Fruit fly (Drosophila melanogaster) whole organism, embryonic: Measurements from ENCODE around the gene Apt1.

Experiments
- CG31388 ChIP-seq: fragments of 200-800 bp; sonication (Bioruptor generic); optimal IDR thresholded peaks from 2 replicates; lab custom pipeline; 2016; ENCODE audit warnings: missing biosample characterization, missing genetic modification characterization
- ara ChIP-seq: fragments of 200-800 bp; sonication (Bioruptor generic); IDR thresholded peaks from 2 replicates; pipeline ENCODE4 v1.3.6; 2022; ENCODE audit warnings: missing biosample characterization, missing genetic modification characterization
- nmo ChIP-seq: fragments of 200-800 bp; sonication (Bioruptor generic); optimal IDR thresholded peaks from 2 replicates; lab custom pipeline; 2018; ENCODE audit warnings: missing biosample characterization, mild to moderate bottlenecking, missing genetic modification characterization, moderate library complexity

DNA sequence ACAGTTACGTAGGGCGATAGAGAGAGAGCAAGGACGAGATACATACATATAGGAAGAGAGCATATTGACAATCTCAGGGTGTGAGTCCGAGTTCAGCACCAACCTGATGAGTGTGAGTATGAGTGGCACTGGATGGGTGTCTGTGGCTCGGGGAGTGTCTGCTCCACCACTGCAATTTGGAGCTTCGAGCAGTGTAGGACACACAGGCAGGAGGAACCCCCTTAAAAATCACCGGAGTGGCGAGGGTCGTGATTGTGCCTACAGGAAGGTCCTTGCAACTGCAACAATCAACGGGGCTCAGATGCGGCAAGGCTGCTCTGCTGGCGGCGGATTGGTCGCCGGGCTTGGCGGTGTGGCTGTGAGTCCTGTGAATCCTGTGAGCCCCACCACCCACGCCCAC lies 36.0 kb upstream of the Apt1 start:
- TF ChIP-seq CG31388 (GFP tag; lab: Kevin White, UChicago) (no peak), ara (no peak), nmo (GFP tag; lab: Kevin White, UChicago) (no peak)
